Fruit fly (Drosophila melanogaster) whole organism, embryonic: ENCODE results near the gene Atox1.

Source experiments
- C15 ChIP-seq: fragments of 200-800 bp; sonication (Bioruptor generic); IDR thresholded peaks from 3 replicates; pipeline ENCODE4 v1.3.6; 2022; ENCODE audit warnings: missing biosample characterization, missing genetic modification characterization
- CG12236 ChIP-seq: fragments of 200-800 bp; sonication (Bioruptor generic); optimal IDR thresholded peaks from 2 replicates; lab custom pipeline; 2016; ENCODE audit warnings: missing biosample characterization, missing genetic modification characterization
- CG13287 ChIP-seq: fragments of 200-800 bp; sonication (Bioruptor generic); IDR thresholded peaks from 2 replicates; pipeline ENCODE4 v1.3.6; 2022; ENCODE audit warnings: missing biosample characterization, missing genetic modification characterization; ENCODE audit not compliant: partially characterized antibody
- CG13775 ChIP-seq: fragments of 200-800 bp; sonication (Bioruptor generic); optimal IDR thresholded peaks from 3 replicates; lab custom pipeline; 2017; ENCODE audit warnings: missing biosample characterization, mild to moderate bottlenecking, missing genetic modification characterization
- CG17568 ChIP-seq: fragments of 200-800 bp; sonication (Bioruptor generic); optimal IDR thresholded peaks from 2 replicates; lab custom pipeline; 2018; ENCODE audit warnings: missing biosample characterization, mild to moderate bottlenecking, missing genetic modification characterization, moderate library complexity
- CG17912 ChIP-seq: fragments of 200-800 bp; sonication (Bioruptor generic); optimal IDR thresholded peaks from 2 replicates; lab custom pipeline; 2018; ENCODE audit warnings: missing biosample characterization, mild to moderate bottlenecking, missing genetic modification characterization
- CG6854 ChIP-seq: fragments of 200-800 bp; sonication (Bioruptor generic); optimal IDR thresholded peaks from 3 replicates; lab custom pipeline; 2017; ENCODE audit warnings: missing biosample characterization, mild to moderate bottlenecking, missing genetic modification characterization
- CG7839 ChIP-seq: fragments of 200-800 bp; sonication (Bioruptor generic); optimal IDR thresholded peaks from 3 replicates; lab custom pipeline; 2018; ENCODE audit warnings: missing biosample characterization, mild to moderate bottlenecking, missing genetic modification characterization, moderate library complexity
- CG7987 ChIP-seq: fragments of 200-800 bp; sonication (Bioruptor generic); optimal IDR thresholded peaks from 2 replicates; lab custom pipeline; 2018; ENCODE audit warnings: missing biosample characterization, mild to moderate bottlenecking, missing genetic modification characterization, moderate library complexity
- CG8765 ChIP-seq: fragments of 200-800 bp; sonication (Bioruptor generic); IDR thresholded peaks from 2 replicates; pipeline ENCODE4 v1.3.6; 2022; ENCODE audit warnings: missing biosample characterization, missing genetic modification characterization
- D ChIP-seq, 2 experiments: fragments of 200-800 bp in 1 of 2; fragments of >200 bp in 1 of 2; sonication (Bioruptor generic) in 1 of 2; optimal IDR thresholded peaks; 2 replicates in 1 of 2; 3 replicates in 1 of 2; lab custom pipeline; 2017; ENCODE audit warnings: mild to moderate bottlenecking in 1 of 2, missing biosample characterization in 1 of 2, missing genetic modification characterization in 1 of 2, missing genetic modification reagents in 1 of 2
- D19A ChIP-seq: fragments of 200-800 bp; optimal IDR thresholded peaks from 3 replicates; lab custom pipeline; 2019; ENCODE audit warnings: missing biosample characterization, mild to moderate bottlenecking, missing genetic modification characterization, moderate library complexity
- E2f1 ChIP-seq: fragments of 200-800 bp; sonication (Bioruptor generic); IDR thresholded peaks from 2 replicates; pipeline ENCODE4 v1.3.6; 2022; ENCODE audit warnings: missing biosample characterization, missing genetic modification characterization
- ERR ChIP-seq: fragments of 200-800 bp; sonication (Bioruptor generic); optimal IDR thresholded peaks from 2 replicates; lab custom pipeline; 2016; ENCODE audit warnings: missing biosample characterization, missing genetic modification characterization
- Ets65A ChIP-seq: fragments of 200-800 bp; sonication (Bioruptor generic); peaks from one replicate; lab custom pipeline; 2016; ENCODE audit warnings: missing biosample characterization, missing genetic modification characterization
- H15 ChIP-seq: fragments of 200-800 bp; sonication (Bioruptor generic); IDR thresholded peaks from 3 replicates; pipeline ENCODE4 v1.3.6; 2022; ENCODE audit warnings: missing biosample characterization, missing genetic modification characterization
- Hmx ChIP-seq: fragments of 200-800 bp; sonication (Bioruptor generic); optimal IDR thresholded peaks from 2 replicates; lab custom pipeline; 2016; ENCODE audit warnings: missing biosample characterization, missing genetic modification characterization
- Hsf ChIP-seq: fragments of 200-800 bp; sonication (Bioruptor generic); optimal IDR thresholded peaks from 3 replicates; lab custom pipeline; 2016; ENCODE audit warnings: missing biosample characterization, missing genetic modification characterization
- Meics ChIP-seq: fragments of 200-800 bp; sonication (Bioruptor generic); optimal IDR thresholded peaks from 2 replicates; lab custom pipeline; 2017; ENCODE audit warnings: missing biosample characterization, mild to moderate bottlenecking, missing genetic modification characterization
- Mes4 ChIP-seq: fragments of 200-800 bp; sonication (Bioruptor generic); optimal IDR thresholded peaks from 2 replicates; lab custom pipeline; 2016; ENCODE audit warnings: missing biosample characterization, missing genetic modification characterization
- Poxn ChIP-seq: fragments of 200-800 bp; sonication (Bioruptor generic); IDR thresholded peaks from 2 replicates; pipeline ENCODE4 v1.3.6; 2022; ENCODE audit warnings: missing biosample characterization, missing genetic modification characterization
- Rfx ChIP-seq: fragments of 200-800 bp; sonication (Bioruptor generic); IDR thresholded peaks from 2 replicates; pipeline ENCODE4 v1.3.6; 2022; ENCODE audit warnings: missing biosample characterization, missing genetic modification characterization
- Sin3A ChIP-seq: fragments of >200 bp; optimal IDR thresholded peaks from 2 replicates; lab custom pipeline; 2018
- Ssrp ChIP-seq: fragments of 200-800 bp; sonication (Bioruptor generic); optimal IDR thresholded peaks from 2 replicates; lab custom pipeline; 2018; ENCODE audit warnings: missing biosample characterization, mild to moderate bottlenecking, missing genetic modification characterization, moderate library complexity
- Tbp ChIP-seq: fragments of >200 bp; optimal IDR thresholded peaks from 2 replicates; lab custom pipeline; 2018; ENCODE audit warnings: missing biosample characterization, missing genetic modification characterization
- al ChIP-seq: fragments of 200-800 bp; sonication (Bioruptor generic); IDR thresholded peaks from 2 replicates; pipeline ENCODE4 v1.3.6; 2022; ENCODE audit warnings: missing biosample characterization, missing genetic modification characterization
- ase ChIP-seq: fragments of 200-800 bp; sonication (Bioruptor generic); IDR thresholded peaks from 3 replicates; pipeline ENCODE4 v1.3.6; 2022; ENCODE audit warnings: missing biosample characterization, missing genetic modification characterization
- ato ChIP-seq: fragments of 200-800 bp; sonication (Bioruptor generic); IDR thresholded peaks from 2 replicates; pipeline ENCODE4 v1.3.6; 2022; ENCODE audit warnings: missing biosample characterization, missing genetic modification characterization; ENCODE audit not compliant: partially characterized antibody
- bab2 ChIP-seq: fragments of 200-800 bp; sonication (Bioruptor generic); optimal IDR thresholded peaks from 2 replicates; lab custom pipeline; 2016; ENCODE audit warnings: missing biosample characterization, missing genetic modification characterization
- br ChIP-seq: fragments of >200 bp; optimal IDR thresholded peaks from 2 replicates; lab custom pipeline; 2017
- chif ChIP-seq, 2 experiments: fragments of 200-800 bp; sonication (Bioruptor generic); optimal IDR thresholded peaks; 3 replicates each; lab custom pipeline; 2016; ENCODE audit warnings: missing biosample characterization in 2 of 2, missing genetic modification characterization in 2 of 2
- crp ChIP-seq, 2 experiments: fragments of 200-800 bp; sonication (Bioruptor generic); optimal IDR thresholded peaks; 2 replicates in 1 of 2; 3 replicates in 1 of 2; lab custom pipeline; 2017; ENCODE audit warnings: missing biosample characterization in 2 of 2, missing genetic modification characterization in 2 of 2, mild to moderate bottlenecking in 1 of 2, moderate library complexity in 1 of 2
- cwo ChIP-seq: fragments of 200-800 bp; sonication (Bioruptor generic); optimal IDR thresholded peaks from 3 replicates; lab custom pipeline; 2017; ENCODE audit warnings: missing biosample characterization, missing genetic modification characterization, mild to moderate bottlenecking, moderate library complexity, missing genetic modification reagents
- dmrt99B ChIP-seq: fragments of 200-800 bp; sonication (Bioruptor generic); optimal IDR thresholded peaks from 2 replicates; lab custom pipeline; 2018; ENCODE audit warnings: missing biosample characterization, mild to moderate bottlenecking, missing genetic modification characterization, moderate library complexity
- dpn ChIP-seq, 2 experiments: fragments of 200-800 bp; sonication (Bioruptor generic); optimal IDR thresholded peaks; 3 replicates each; lab custom pipeline; 2016; ENCODE audit warnings: missing biosample characterization in 2 of 2, missing genetic modification characterization in 2 of 2
- fd64A ChIP-seq: fragments of 200-800 bp; sonication (Bioruptor generic); optimal IDR thresholded peaks from 3 replicates; lab custom pipeline; 2018; ENCODE audit warnings: missing biosample characterization, mild to moderate bottlenecking, missing genetic modification characterization
- gcm ChIP-seq: fragments of 200-800 bp; sonication (Bioruptor generic); optimal IDR thresholded peaks from 2 replicates; lab custom pipeline; 2019; ENCODE audit warnings: missing biosample characterization, mild to moderate bottlenecking, missing genetic modification characterization, moderate library complexity
- hb ChIP-seq: fragments of 200-800 bp; sonication (Bioruptor generic); IDR thresholded peaks from 3 replicates; pipeline ENCODE4 v1.3.6; 2022; ENCODE audit warnings: missing biosample characterization, missing genetic modification characterization; ENCODE audit not compliant: partially characterized antibody
- jigr1 ChIP-seq: fragments of 200-800 bp; sonication (Bioruptor generic); IDR thresholded peaks from 3 replicates; pipeline ENCODE4 v1.3.6; 2022; ENCODE audit warnings: missing biosample characterization, missing genetic modification characterization
- jumu ChIP-seq: fragments of 200-800 bp; sonication (Bioruptor generic); optimal IDR thresholded peaks from 3 replicates; lab custom pipeline; 2016; ENCODE audit warnings: missing biosample characterization, missing genetic modification characterization
- klu ChIP-seq: fragments of 200-800 bp; sonication (Bioruptor generic); IDR thresholded peaks from 2 replicates; pipeline ENCODE4 v1.3.6; 2022; ENCODE audit warnings: missing biosample characterization, missing genetic modification characterization
- knrl ChIP-seq: fragments of 200-800 bp; sonication (Bioruptor generic); IDR thresholded peaks from 3 replicates; pipeline ENCODE4 v1.3.6; 2022; ENCODE audit warnings: missing biosample characterization, missing genetic modification characterization; ENCODE audit not compliant: partially characterized antibody
- mld ChIP-seq: fragments of 200-800 bp; sonication (Bioruptor generic); IDR thresholded peaks from 3 replicates; pipeline ENCODE4 v1.3.6; 2022; ENCODE audit warnings: missing biosample characterization, missing genetic modification characterization; ENCODE audit not compliant: partially characterized antibody
- pita ChIP-seq: fragments of 200-800 bp; sonication (Bioruptor generic); optimal IDR thresholded peaks from 2 replicates; lab custom pipeline; 2017; ENCODE audit warnings: missing biosample characterization, mild to moderate bottlenecking, missing genetic modification characterization
- sd ChIP-seq: fragments of 200-800 bp; sonication (Bioruptor generic); optimal IDR thresholded peaks from 3 replicates; lab custom pipeline; 2018; ENCODE audit warnings: missing biosample characterization, mild to moderate bottlenecking, missing genetic modification characterization, moderate library complexity
- stwl ChIP-seq: fragments of 200-800 bp; sonication (Bioruptor generic); optimal IDR thresholded peaks from 3 replicates; lab custom pipeline; 2018; ENCODE audit warnings: missing biosample characterization, mild to moderate bottlenecking, missing genetic modification characterization, moderate library complexity
- sug ChIP-seq: fragments of 200-800 bp; optimal IDR thresholded peaks from 2 replicates; lab custom pipeline; 2019; ENCODE audit warnings: missing biosample characterization, mild to moderate bottlenecking, missing genetic modification characterization, moderate library complexity
- unc-4 ChIP-seq: fragments of 200-800 bp; sonication (Bioruptor generic); IDR thresholded peaks from 2 replicates; pipeline ENCODE4 v1.3.6; 2022; ENCODE audit warnings: missing biosample characterization, missing genetic modification characterization; ENCODE audit not compliant: partially characterized antibody
- vnd ChIP-seq: fragments of 200-800 bp; sonication (Bioruptor generic); IDR thresholded peaks from 3 replicates; pipeline ENCODE4 v1.3.6; 2022; ENCODE audit warnings: missing biosample characterization, missing genetic modification characterization; ENCODE audit not compliant: partially characterized antibody
- zen ChIP-seq: fragments of 200-800 bp; sonication (Bioruptor generic); optimal IDR thresholded peaks from 3 replicates; lab custom pipeline; 2018; ENCODE audit warnings: missing biosample characterization, mild to moderate bottlenecking, missing genetic modification characterization, moderate library complexity

Atox1 gene

dm6 chr3L:21636265-21636993 is 4.4 kb upstream of the Atox1 start, which contains the start of gene CG32444 (continued):
- TF ChIP-seq crp (GFP tag; optimal IDR thresholded peaks at IDR 0.05; lab: Kevin White, UChicago) (no peak), stwl (tag; lab: Kevin White, UChicago) (no peak), CG8765 (GFP tag; lab: Robert Waterston, UW) (no peak), Ssrp (tag; lab: Kevin White, UChicago) (no peak), vnd (GFP tag; lab: Robert Waterston, UW) (0 out of 3 replicates have a peak, but pooled peaks have one; percentile 12), zen (tag; lab: Kevin White, UChicago) (no peak), CG12236 (GFP tag; lab: Kevin White, UChicago) (no peak), CG13775 (GFP tag; lab: Kevin White, UChicago) (no peak), C15 (GFP tag; lab: Robert Waterston, UW) (no peak), gcm (GFP tag; lab: Kevin White, UChicago) (no peak), hb (GFP tag; lab: Robert Waterston, UW) (no peak), chif (GFP tag; optimal IDR thresholded peaks at IDR 0.05; lab: Kevin White, UChicago) (no peak), Ets65A (GFP tag; lab: Kevin White, UChicago) (no peak), H15 (GFP tag; lab: Robert Waterston, UW) (no peak), ERR (GFP tag; lab: Kevin White, UChicago) (peak; percentile 74), br (no peak), knrl (GFP tag; lab: Robert Waterston, UW) (no peak), CG17568 (GFP tag; lab: Kevin White, UChicago) (no peak), CG7987 (GFP tag; lab: Kevin White, UChicago) (no peak), ase (GFP tag; lab: Robert Waterston, UW) (no peak), jumu (GFP tag; lab: Kevin White, UChicago) (no peak), bab2 (GFP tag; lab: Kevin White, UChicago) (no peak), sd (tag; lab: Kevin White, UChicago) (peak; percentile 87), Poxn (GFP tag; lab: Robert Waterston, UW) (0 out of 2 replicates have a peak, but pooled peaks have one; percentile 4), CG7839 (tag; lab: Kevin White, UChicago) (no peak), cwo (GFP tag; lab: Kevin White, UChicago) (peak; percentile 11), Rfx (no peak), Tbp (no peak), CG17912 (GFP tag; lab: Kevin White, UChicago) (no peak), al (GFP tag; lab: Robert Waterston, UW) (no peak), D19A (no peak), mld (GFP tag; lab: Robert Waterston, UW) (no peak), Hmx (GFP tag; lab: Kevin White, UChicago) (no peak), sug (tag; lab: Kevin White, UChicago) (peak; percentile 92), ato (GFP tag; lab: Robert Waterston, UW) (no peak), klu (GFP tag; lab: Robert Waterston, UW) (no peak), dmrt99B (no peak), pita (GFP tag; lab: Kevin White, UChicago) (no peak), E2f1 (GFP tag; lab: Robert Waterston, UW) (no peak), Sin3A (lab: Kevin White, UChicago) (no peak), fd64A (GFP tag; lab: Kevin White, UChicago) (no peak), CG13287 (GFP tag; lab: Robert Waterston, UW) (no peak), D (optimal IDR thresholded peaks at IDR 0.05; lab: Kevin White, UChicago) (no peak), D (GFP tag; optimal IDR thresholded peaks at IDR 0.05; lab: Kevin White, UChicago) (no peak), Meics (GFP tag; lab: Kevin White, UChicago) (peak; percentile 61), Mes4 (GFP tag; lab: Kevin White, UChicago) (no peak), CG6854 (GFP tag; lab: Kevin White, UChicago) (no peak), dpn (GFP tag; optimal IDR thresholded peaks at IDR 0.05; lab: Kevin White, UChicago) (no peak), unc-4 (GFP tag; lab: Robert Waterston, UW) (no peak), jigr1 (GFP tag; lab: Robert Waterston, UW) (no peak), Hsf (GFP tag; lab: Kevin White, UChicago) (no peak)
